Worm (Caenorhabditis elegans): Measurements from ENCODE around the gene Y24D9A.6.

Y24D9A.6 gene

DNA sequence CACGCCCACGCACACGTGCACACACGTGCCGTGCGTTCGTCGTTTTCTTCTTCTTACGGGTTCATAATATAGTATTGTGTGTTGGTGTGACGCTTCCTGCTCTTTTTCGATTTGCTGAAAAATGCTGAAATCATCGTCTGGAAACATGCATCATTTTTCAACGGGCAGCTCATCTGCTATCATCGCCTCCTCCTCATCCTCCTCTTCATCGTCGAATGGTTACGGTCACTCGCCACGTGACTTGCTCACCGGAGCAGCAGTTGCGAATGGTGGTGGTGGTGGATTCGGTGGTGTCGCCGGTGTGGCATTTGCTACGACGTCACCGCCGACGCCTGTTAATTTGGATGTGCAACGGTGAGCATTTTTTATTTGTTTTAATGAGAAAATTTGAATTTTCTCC lies 8.5 kb upstream of the Y24D9A.6 start (continued):
- TF ChIP-seq mes-4 (tag; optimal IDR thresholded peaks at IDR 0.05) (no peak), lin-26 (GFP tag; IDR thresholded peaks at IDR 0.05) (no peak), somi-1 (GFP tag; optimal IDR thresholded peaks at IDR 0.05) (no peak), let-607 (tag; optimal IDR thresholded peaks at IDR 0.05) (no peak), ztf-26 (tag; optimal IDR thresholded peaks at IDR 0.05) (peak; percentile 20), lsy-27 (tag; optimal IDR thresholded peaks at IDR 0.05; ENCODE audit: borderline replicate concordance, insufficient read depth) (no peak), bed-1 (GFP tag; IDR thresholded peaks at IDR 0.05) (no peak), chd-7 (tag; optimal IDR thresholded peaks at IDR 0.05) (peak; percentile 17), nfya-1 (tag; optimal IDR thresholded peaks at IDR 0.05; ENCODE audit: borderline replicate concordance, insufficient read depth) (no peak), madf-3 (GFP tag; IDR thresholded peaks at IDR 0.05) (0 out of 2 replicates have a peak, but pooled peaks have one; percentile 12), hlh-26 (GFP tag; conservative IDR thresholded peaks at IDR 0.05) (no peak), C17E4.6 (GFP tag; IDR thresholded peaks at IDR 0.05) (no peak), T26A5.8 (tag; optimal IDR thresholded peaks at IDR 0.05) (no peak), ztf-6 (GFP tag; IDR thresholded peaks at IDR 0.05) (no peak), sdz-38 (tag; optimal IDR thresholded peaks at IDR 0.05) (no peak), fkh-3 (tag; optimal IDR thresholded peaks at IDR 0.05) (no peak), xnd-1 (tag; optimal IDR thresholded peaks at IDR 0.05) (no peak), attf-3 (GFP tag; conservative IDR thresholded peaks at IDR 0.05) (no peak), ztf-28 (GFP tag; IDR thresholded peaks at IDR 0.05) (no peak), athp-1 (tag; optimal IDR thresholded peaks at IDR 0.05) (no peak), cebp-2 (GFP tag; IDR thresholded peaks at IDR 0.05) (no peak), zfh-2 (GFP tag; conservative IDR thresholded peaks at IDR 0.05) (peak; percentile 58; the same call in 1 of the 2 replicates), egl-44 (GFP tag; IDR thresholded peaks at IDR 0.05) (0 out of 2 replicates have a peak, but pooled peaks have one; percentile 51), F57A8.1 (GFP tag; optimal IDR thresholded peaks at IDR 0.05) (no peak), T07F8.4 (tag; optimal IDR thresholded peaks at IDR 0.05) (no peak)

DNA sequence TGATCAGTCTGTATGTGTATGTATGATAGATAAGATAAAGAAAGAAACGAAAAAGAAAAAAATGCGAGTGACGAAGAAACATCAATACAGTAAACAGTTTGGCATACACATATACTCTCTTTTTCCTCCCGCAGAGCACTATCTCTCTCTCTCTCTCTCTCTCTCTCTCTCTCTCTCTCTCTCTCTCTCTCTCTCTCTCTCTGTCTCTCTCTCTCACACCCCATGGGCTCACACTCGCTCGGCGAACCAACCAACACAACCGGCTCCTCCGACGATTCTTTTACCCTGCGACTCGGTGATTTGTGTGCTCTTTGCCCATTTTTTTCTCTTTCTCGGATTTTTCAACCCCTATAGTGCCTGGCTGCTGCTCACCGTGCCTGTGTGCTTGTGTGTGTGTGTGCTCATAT lies 6.9 kb upstream of the Y24D9A.6 start:
- TF ChIP-seq atf-7 (tag; optimal IDR thresholded peaks at IDR 0.05) (peak; percentile 21), attf-5 (GFP tag; optimal IDR thresholded peaks at IDR 0.05) (peak; percentile 13), mcd-1 (GFP tag; IDR thresholded peaks at IDR 0.05) (peak; percentile 69), snpc-4 (GFP tag; optimal IDR thresholded peaks at IDR 0.05) (no peak), snpc-4 (tag; optimal IDR thresholded peaks at IDR 0.05) (no peak), rec-8 (tag; optimal IDR thresholded peaks at IDR 0.05) (no peak), T07F8.4 (tag; optimal IDR thresholded peaks at IDR 0.05) (no peak), lsl-1 (GFP tag; optimal IDR thresholded peaks at IDR 0.05) (no peak), lin-54 (GFP tag; optimal IDR thresholded peaks at IDR 0.05) (no peak), ZK185.1 (tag; optimal IDR thresholded peaks at IDR 0.05; ENCODE audit: poor library complexity, severe bottlenecking) (peak; percentile 61), tbp1 (GFP tag; optimal IDR thresholded peaks at IDR 0.05) (peak; percentile 34), repo-1 (tag; optimal IDR thresholded peaks at IDR 0.05) (no peak), hlh-26 (GFP tag; conservative IDR thresholded peaks at IDR 0.05) (no peak), madf-8 (GFP tag; conservative IDR thresholded peaks at IDR 0.05) (no peak), hmg-1.2 (GFP tag; IDR thresholded peaks at IDR 0.05) (peak; percentile 63), F52B5.7 (tag; optimal IDR thresholded peaks at IDR 0.05) (no peak), hlh-12 (tag; optimal IDR thresholded peaks at IDR 0.05) (no peak), bed-2 (GFP tag; IDR thresholded peaks at IDR 0.05) (no peak), egrh-3 (GFP tag; IDR thresholded peaks at IDR 0.05) (peak; percentile 77), efl-1 (GFP tag; optimal IDR thresholded peaks at IDR 0.05) (no peak), B0261.1 (tag; optimal IDR thresholded peaks at IDR 0.05) (no peak), egl-18 (GFP tag; IDR thresholded peaks at IDR 0.05) (no peak), ztf-3 (GFP tag; optimal IDR thresholded peaks at IDR 0.05) (no peak), mes-4 (tag; optimal IDR thresholded peaks at IDR 0.05) (no peak), snpc-1.3 (tag; optimal IDR thresholded peaks at IDR 0.05; ENCODE audit: insufficient read depth) (no peak), D2030.7 (GFP tag; IDR thresholded peaks at IDR 0.05) (no peak), die-1 (tag; optimal IDR thresholded peaks at IDR 0.05) (no peak)
